Fruit fly (Drosophila melanogaster): ENCODE measurements around the gene CG12951.
A peak's percentile ranks its signal among the peaks of the same experiment; 100 is the strongest.

The CG12951 gene

DNA sequence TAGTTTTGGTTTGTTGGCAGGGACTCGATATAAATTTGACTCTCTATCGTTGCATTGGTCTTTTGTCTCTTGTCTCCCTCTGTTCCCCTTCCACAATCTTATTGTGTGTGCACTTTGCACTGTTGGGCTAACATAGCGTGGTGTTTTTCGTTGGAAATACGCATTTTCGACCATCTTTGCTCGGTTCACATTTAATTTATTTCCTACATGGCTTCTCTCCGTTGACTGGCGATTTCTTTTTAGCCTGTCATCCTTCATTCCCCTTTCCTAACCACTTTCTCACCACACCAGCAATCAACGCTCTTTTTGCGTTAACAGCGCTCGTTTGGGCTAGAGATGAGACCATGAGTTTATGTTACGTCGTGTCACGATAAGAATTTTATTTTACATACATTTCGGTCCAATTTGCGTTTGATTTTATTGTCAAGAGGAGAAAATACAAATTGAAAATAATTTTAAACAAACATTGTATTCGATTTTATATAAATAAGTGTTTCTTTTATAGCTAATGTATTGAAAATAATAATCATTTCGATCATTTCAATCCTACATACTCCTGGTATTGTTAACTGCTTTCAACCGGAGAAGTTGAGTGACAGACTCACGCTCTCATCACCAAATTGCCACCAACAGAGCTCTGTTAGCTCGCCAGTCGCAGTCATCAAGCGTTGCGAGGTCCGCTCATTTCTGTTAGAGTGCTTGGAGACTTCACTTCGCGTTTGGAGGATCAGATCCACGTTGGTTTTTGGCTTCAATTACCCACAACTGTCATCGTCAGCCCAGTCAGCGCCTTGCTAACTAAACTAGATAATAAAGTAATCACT, 11.3 kb upstream of the CG12951 start:
- TF ChIP-seq CG33017 (tag; optimal IDR thresholded peaks at IDR 0.05) (peak; percentile 94), Crg-1 (GFP tag; optimal IDR thresholded peaks at IDR 0.05) (peak; percentile 85), CG14711 (tag; optimal IDR thresholded peaks at IDR 0.05) (peak; percentile 87), Clk (GFP tag; optimal IDR thresholded peaks at IDR 0.05) (peak; percentile 89), kay (GFP tag; ENCODE audit: borderline replicate concordance) (peak; percentile 99), tj (GFP tag; optimal IDR thresholded peaks at IDR 0.05) (peak; percentile 74), bab1 (GFP tag; optimal IDR thresholded peaks at IDR 0.05) (peak; percentile 88), cnc (optimal IDR thresholded peaks at IDR 0.05) (peak; percentile 87 to 88), Mnt (GFP tag; optimal IDR thresholded peaks at IDR 0.05) (peak; percentile 91), ovo (GFP tag; optimal IDR thresholded peaks at IDR 0.05) (peak; percentile 63), CG1620 (GFP tag; optimal IDR thresholded peaks at IDR 0.05) (peak; percentile 88), cic (GFP tag; optimal IDR thresholded peaks at IDR 0.05) (peak; percentile 76), CG7045 (GFP tag; optimal IDR thresholded peaks at IDR 0.05) (peak; percentile 94), CG12768 (GFP tag; optimal IDR thresholded peaks at IDR 0.05) (peak; percentile 92), CG7101 (tag; optimal IDR thresholded peaks at IDR 0.05) (peak; percentile 95), toe (GFP tag; optimal IDR thresholded peaks at IDR 0.05) (peak; percentile 90), Hr96 (GFP tag; optimal IDR thresholded peaks at IDR 0.05) (peak; percentile 89), CG11617 (GFP tag; optimal IDR thresholded peaks at IDR 0.05) (peak; percentile 94), pad (GFP tag; optimal IDR thresholded peaks at IDR 0.05) (peak; percentile 90), CG5204 (GFP tag; optimal IDR thresholded peaks at IDR 0.05) (peak; percentile 94)

DNA sequence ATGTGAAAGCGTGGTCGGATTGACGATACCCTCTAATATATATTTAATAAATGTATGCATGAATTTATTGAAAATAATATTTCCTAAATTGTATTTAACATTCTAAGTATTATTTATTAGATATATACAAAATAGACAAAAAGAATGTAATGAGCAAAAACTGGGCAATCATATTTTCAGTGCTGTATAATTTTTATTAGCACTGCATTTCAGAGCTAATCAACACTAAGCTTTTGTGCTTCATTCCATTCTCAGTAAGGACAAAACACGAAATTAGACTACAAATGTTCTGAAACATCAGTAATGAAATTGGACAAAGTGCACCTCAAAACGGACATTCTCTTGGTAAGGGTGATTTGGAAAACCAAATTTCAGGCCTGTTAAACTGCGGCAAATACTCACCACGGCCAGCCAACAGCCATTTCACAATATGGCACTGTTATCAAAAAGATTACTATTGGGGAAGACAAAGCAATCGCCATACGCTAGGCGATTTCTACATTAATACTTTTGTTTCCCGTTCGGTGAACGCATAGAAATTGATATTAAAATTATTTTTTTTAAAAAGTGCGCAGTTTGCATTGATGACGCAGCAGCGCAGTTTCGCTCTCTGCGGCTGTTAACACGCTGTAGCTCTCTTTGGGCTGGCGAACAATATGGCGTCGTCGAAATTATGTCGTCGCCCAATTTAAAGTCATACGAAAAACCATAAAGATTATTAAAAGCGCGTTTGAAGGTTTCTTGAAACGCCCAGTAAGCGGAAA, 10.5 kb upstream of the CG12951 start:
- TF ChIP-seq CG14711 (tag; optimal IDR thresholded peaks at IDR 0.05) (peak; percentile 79), Hr96 (GFP tag; optimal IDR thresholded peaks at IDR 0.05) (peak; percentile 52), CG5204 (GFP tag; optimal IDR thresholded peaks at IDR 0.05) (peak; percentile 76), Clk (GFP tag; optimal IDR thresholded peaks at IDR 0.05) (peak; percentile 13), tj (GFP tag; optimal IDR thresholded peaks at IDR 0.05) (peak; percentile 70), Mnt (GFP tag; optimal IDR thresholded peaks at IDR 0.05) (peak; percentile 45), CG1620 (GFP tag; optimal IDR thresholded peaks at IDR 0.05) (peak; percentile 37), cnc (optimal IDR thresholded peaks at IDR 0.05) (no peak), CG7101 (tag; optimal IDR thresholded peaks at IDR 0.05) (peak; percentile 85), CG7045 (GFP tag; optimal IDR thresholded peaks at IDR 0.05) (peak; percentile 86), CG12768 (GFP tag; optimal IDR thresholded peaks at IDR 0.05) (peak; percentile 80), cic (GFP tag; optimal IDR thresholded peaks at IDR 0.05) (peak; percentile 29), bab1 (GFP tag; optimal IDR thresholded peaks at IDR 0.05) (peak; percentile 74), pad (GFP tag; optimal IDR thresholded peaks at IDR 0.05) (peak; percentile 59), Crg-1 (GFP tag; optimal IDR thresholded peaks at IDR 0.05) (peak; percentile 34), toe (GFP tag; optimal IDR thresholded peaks at IDR 0.05) (no peak), CG33017 (tag; optimal IDR thresholded peaks at IDR 0.05) (peak; percentile 83), ovo (GFP tag; optimal IDR thresholded peaks at IDR 0.05) (peak; percentile 14), kay (GFP tag; ENCODE audit: borderline replicate concordance) (peak; percentile 89), CG11617 (GFP tag; optimal IDR thresholded peaks at IDR 0.05) (peak; percentile 92)

DNA sequence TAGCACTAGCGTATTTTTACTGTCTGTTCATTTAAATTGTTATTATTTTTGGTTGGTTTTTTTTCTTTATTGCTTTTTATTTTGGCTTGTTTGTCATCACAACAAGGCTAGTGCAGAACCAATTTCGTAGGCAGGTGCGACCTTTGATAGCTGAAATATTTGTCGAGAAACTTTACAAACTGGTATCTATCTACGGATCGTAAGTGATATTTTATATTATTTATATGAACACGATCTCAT, 9.9 kb upstream of the CG12951 start, which contains the start of gene drn:
Gene drn (plus strand): TSS at position 141 of the 240 bp plus-strand sequence.
- TF ChIP-seq Clk (GFP tag; optimal IDR thresholded peaks at IDR 0.05): no peak
- TF ChIP-seq cnc (optimal IDR thresholded peaks at IDR 0.05): no peak
- TF ChIP-seq Mnt (GFP tag; optimal IDR thresholded peaks at IDR 0.05): no peak
- no peak for TF ChIP-seq toe (GFP tag; optimal IDR thresholded peaks at IDR 0.05)
- no peak for TF ChIP-seq CG11617 (GFP tag; optimal IDR thresholded peaks at IDR 0.05)
- TF ChIP-seq ovo (GFP tag; optimal IDR thresholded peaks at IDR 0.05): no peak
- TF ChIP-seq CG14711 (tag; optimal IDR thresholded peaks at IDR 0.05): no peak
- TF ChIP-seq bab1 (GFP tag; optimal IDR thresholded peaks at IDR 0.05): no peak
- no peak for TF ChIP-seq cic (GFP tag; optimal IDR thresholded peaks at IDR 0.05)
- TF ChIP-seq CG12768 (GFP tag; optimal IDR thresholded peaks at IDR 0.05): no peak
- TF ChIP-seq Hr96 (GFP tag; optimal IDR thresholded peaks at IDR 0.05): no peak
- TF ChIP-seq CG5204 (GFP tag; optimal IDR thresholded peaks at IDR 0.05): no peak
- no peak for TF ChIP-seq CG33017 (tag; optimal IDR thresholded peaks at IDR 0.05)
- no peak for TF ChIP-seq CG7101 (tag; optimal IDR thresholded peaks at IDR 0.05)
- no peak for TF ChIP-seq CG1620 (GFP tag; optimal IDR thresholded peaks at IDR 0.05)
- no peak for TF ChIP-seq kay (GFP tag; ENCODE audit: borderline replicate concordance)
- no peak for TF ChIP-seq CG7045 (GFP tag; optimal IDR thresholded peaks at IDR 0.05)

- TF ChIP-seq ovo (GFP tag; optimal IDR thresholded peaks at IDR 0.05) (no peak), cic (GFP tag; optimal IDR thresholded peaks at IDR 0.05) (peak; percentile 81), cnc (optimal IDR thresholded peaks at IDR 0.05) (no peak), pad (GFP tag; optimal IDR thresholded peaks at IDR 0.05) (no peak), CG33017 (tag; optimal IDR thresholded peaks at IDR 0.05) (no peak), tj (GFP tag; optimal IDR thresholded peaks at IDR 0.05) (peak; percentile 88), CG11617 (GFP tag; optimal IDR thresholded peaks at IDR 0.05) (no peak), CG14711 (tag; optimal IDR thresholded peaks at IDR 0.05) (no peak), Clk (GFP tag; optimal IDR thresholded peaks at IDR 0.05) (no peak), CG7101 (tag; optimal IDR thresholded peaks at IDR 0.05) (no peak), CG7045 (GFP tag; optimal IDR thresholded peaks at IDR 0.05) (peak; percentile 1), kay (GFP tag; ENCODE audit: borderline replicate concordance) (peak; percentile 21), toe (GFP tag; optimal IDR thresholded peaks at IDR 0.05) (peak; percentile 8), Hr96 (GFP tag; optimal IDR thresholded peaks at IDR 0.05) (peak; percentile 1), bab1 (GFP tag; optimal IDR thresholded peaks at IDR 0.05) (peak; percentile 16), CG1620 (GFP tag; optimal IDR thresholded peaks at IDR 0.05) (no peak), CG12768 (GFP tag; optimal IDR thresholded peaks at IDR 0.05) (peak; percentile 20), Mnt (GFP tag; optimal IDR thresholded peaks at IDR 0.05) (peak; percentile 61), CG5204 (GFP tag; optimal IDR thresholded peaks at IDR 0.05) (no peak), Crg-1 (GFP tag; optimal IDR thresholded peaks at IDR 0.05) (peak; percentile 23)
Observed at dm6 chr3R:9339176-9340075, 9.3 kb upstream of the CG12951 start.
